Fruit fly (Drosophila melanogaster): ENCODE measurements around the gene Serinc.

Serinc gene

dm6 chr3L:16377768-16378764, 34.5 kb upstream of the Serinc start, which contains the start of gene roq (continued):
- TF ChIP-seq ttk (GFP tag; IDR thresholded peaks at IDR 0.05) (no peak), az2 (GFP tag; optimal IDR thresholded peaks at IDR 0.05) (no peak), dan (GFP tag; IDR thresholded peaks at IDR 0.05) (no peak), Poxn (GFP tag; IDR thresholded peaks at IDR 0.05) (no peak), Bteb2 (GFP tag; optimal IDR thresholded peaks at IDR 0.05) (no peak), Antp (GFP tag; optimal IDR thresholded peaks at IDR 0.05) (no peak), CG13287 (GFP tag; IDR thresholded peaks at IDR 0.05; ENCODE audit: partially characterized antibody) (peak; percentile 72; the same call in 1 of the 2 replicates), Dll (GFP tag; IDR thresholded peaks at IDR 0.05; ENCODE audit: partially characterized antibody) (no peak), CG10959 (GFP tag; IDR thresholded peaks at IDR 0.05) (no peak), CG11504 (tag; optimal IDR thresholded peaks at IDR 0.05) (no peak), Med (GFP tag) (peak; percentile 71), Eip74EF (GFP tag; optimal IDR thresholded peaks at IDR 0.05) (no peak), CG10267 (tag; optimal IDR thresholded peaks at IDR 0.05) (peak; percentile 28), CTCF (GFP tag; optimal IDR thresholded peaks at IDR 0.05) (peak; percentile 28), sens (GFP tag) (peak; percentile 74), hbn (GFP tag; IDR thresholded peaks at IDR 0.05; ENCODE audit: partially characterized antibody) (peak; percentile 44; the same call in 1 of the 2 replicates), CG7271 (tag; optimal IDR thresholded peaks at IDR 0.05) (no peak), Opbp (GFP tag; IDR thresholded peaks at IDR 0.05; ENCODE audit: partially characterized antibody) (peak; percentile 65; the same call in 2 of the 3 replicates), ab (GFP tag; optimal IDR thresholded peaks at IDR 0.05) (no peak), H2.0 (GFP tag; IDR thresholded peaks at IDR 0.05) (no peak), ATbp (GFP tag; optimal IDR thresholded peaks at IDR 0.05) (no peak), odd (GFP tag; optimal IDR thresholded peaks at IDR 0.05) (no peak), fu2 (GFP tag; optimal IDR thresholded peaks at IDR 0.05) (no peak), Hr39 (optimal IDR thresholded peaks at IDR 0.05) (no peak), Rx (GFP tag; IDR thresholded peaks at IDR 0.05) (no peak), Rfx (GFP tag; IDR thresholded peaks at IDR 0.05) (no peak), CG10366 (GFP tag; IDR thresholded peaks at IDR 0.05) (no peak), H15 (GFP tag; IDR thresholded peaks at IDR 0.05) (no peak), CG43689 (GFP tag; IDR thresholded peaks at IDR 0.05) (no peak), Gug (GFP tag; IDR thresholded peaks at IDR 0.05) (no peak), Lpt (GFP tag; optimal IDR thresholded peaks at IDR 0.05) (no peak), CG11723 (GFP tag; optimal IDR thresholded peaks at IDR 0.05) (no peak), CG8359 (GFP tag; optimal IDR thresholded peaks at IDR 0.05; ENCODE audit: borderline replicate concordance) (no peak), disco-r (GFP tag; optimal IDR thresholded peaks at IDR 0.05) (no peak), CG8281 (tag; optimal IDR thresholded peaks at IDR 0.05) (no peak), p53 (GFP tag; optimal IDR thresholded peaks at IDR 0.05) (no peak), Trl (optimal IDR thresholded peaks at IDR 0.05) (peak; percentile 23 to 46), Trl (GFP tag; optimal IDR thresholded peaks at IDR 0.05) (no peak), CG32532 (GFP tag; IDR thresholded peaks at IDR 0.05) (no peak; the same call in 1 of the 2 replicates), ash1 (GFP tag; optimal IDR thresholded peaks at IDR 0.05) (no peak), Mes4 (GFP tag; optimal IDR thresholded peaks at IDR 0.05) (no peak), CG9797 (GFP tag; optimal IDR thresholded peaks at IDR 0.05) (peak; percentile 95), CG14860 (GFP tag; IDR thresholded peaks at IDR 0.05; ENCODE audit: partially characterized antibody) (peak; percentile 51; the same call in 2 of the 3 replicates), CG1647 (GFP tag; optimal IDR thresholded peaks at IDR 0.05) (no peak), CG10565 (GFP tag; optimal IDR thresholded peaks at IDR 0.05) (no peak), ato (GFP tag; IDR thresholded peaks at IDR 0.05; ENCODE audit: partially characterized antibody) (peak; percentile 46; the same call in 1 of the 2 replicates), sisA (GFP tag; IDR thresholded peaks at IDR 0.05) (no peak), pnt (GFP tag; optimal IDR thresholded peaks at IDR 0.05) (no peak), tx (GFP tag; optimal IDR thresholded peaks at IDR 0.05) (no peak), CG7786 (GFP tag; optimal IDR thresholded peaks at IDR 0.05) (no peak)

All from whole organism, embryonic.